Fruit fly (Drosophila melanogaster): ENCODE results near the gene CG15475.

- TF ChIP-seq CG8478 (optimal IDR thresholded peaks at IDR 0.05) (no peak), CTCF (optimal IDR thresholded peaks at IDR 0.05) (no peak)
These were observed 35.6 kb downstream of the CG15475 start, which contains the start of gene CG2611 for dm6 chr2L:20649891-20650290.

All from S2 (cell line).